Fruit fly (Drosophila melanogaster): ENCODE results near the gene CG33509.

CG33509 gene

DNA sequence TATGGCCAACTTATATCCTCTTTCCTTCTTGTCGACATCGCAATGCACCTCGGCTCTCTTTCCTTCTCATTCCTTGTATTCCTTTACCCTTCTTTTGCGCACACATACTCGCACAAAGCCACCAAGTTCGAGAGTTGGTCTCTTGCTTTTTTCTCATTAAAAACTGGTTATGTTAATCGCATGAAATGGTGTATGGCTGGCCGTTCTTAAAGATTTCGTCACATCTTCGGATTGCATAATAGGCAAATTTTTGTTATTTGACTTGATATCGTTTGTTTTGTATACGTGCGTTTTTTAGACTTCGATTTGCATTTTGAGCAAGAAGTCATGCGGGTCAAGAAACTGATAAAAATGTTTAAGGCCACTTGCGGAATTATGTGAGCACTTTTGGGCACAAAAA is 15.5 kb downstream of the CG33509 start:
- TF ChIP-seq ttk (optimal IDR thresholded peaks at IDR 0.05) = no peak
- TF ChIP-seq Sin3A (optimal IDR thresholded peaks at IDR 0.05) = no peak
- no peak for TF ChIP-seq Myc (optimal IDR thresholded peaks at IDR 0.05)
- no peak for TF ChIP-seq insv (optimal IDR thresholded peaks at IDR 0.05)
- TF ChIP-seq psq (optimal IDR thresholded peaks at IDR 0.05) = no peak
- no peak for TF ChIP-seq h (optimal IDR thresholded peaks at IDR 0.05)

DNA sequence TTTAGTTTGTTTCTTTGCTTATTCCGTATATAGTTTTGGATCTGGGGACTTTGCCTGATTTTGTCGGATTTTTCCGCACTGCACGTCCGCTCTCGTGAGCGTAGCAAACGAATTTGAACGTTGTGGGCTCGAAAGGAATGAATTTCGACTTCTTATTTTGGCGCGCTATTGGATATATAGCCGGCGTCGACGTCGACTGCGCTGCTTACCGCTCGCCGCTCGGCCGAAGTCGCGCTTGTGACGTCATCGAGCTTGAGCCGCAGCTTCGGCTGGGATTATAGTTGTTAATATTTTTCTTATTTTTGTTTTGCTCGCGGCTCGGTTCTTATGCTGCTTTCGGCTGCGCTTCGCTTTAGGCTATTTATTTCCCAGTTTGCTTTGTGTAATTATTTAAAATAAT is 16.5 kb downstream of the CG33509 start:
- TF ChIP-seq psq (optimal IDR thresholded peaks at IDR 0.05) (no peak), h (optimal IDR thresholded peaks at IDR 0.05) (no peak), Sin3A (optimal IDR thresholded peaks at IDR 0.05) (no peak), ttk (optimal IDR thresholded peaks at IDR 0.05) (no peak), insv (optimal IDR thresholded peaks at IDR 0.05) (no peak), Myc (optimal IDR thresholded peaks at IDR 0.05) (no peak)

DNA sequence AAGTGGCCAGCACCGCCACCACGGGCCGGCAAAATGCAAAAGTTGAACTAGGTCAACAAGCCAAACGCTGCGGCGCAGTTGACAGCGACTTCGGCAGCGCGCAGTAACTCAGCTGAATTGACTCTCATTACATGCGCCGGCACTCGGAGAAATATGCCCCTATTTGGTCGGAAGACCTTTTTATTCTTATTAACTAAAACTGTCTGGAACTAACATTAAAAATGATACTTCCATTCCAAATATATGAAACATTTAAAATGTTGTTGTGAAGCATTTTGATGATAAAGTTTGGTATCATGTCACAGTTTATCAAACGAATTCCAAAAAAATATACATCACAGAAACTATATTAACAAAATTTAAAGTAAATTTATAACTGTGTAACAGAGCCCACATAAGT is 19.2 kb downstream of the CG33509 start:
- TF ChIP-seq insv (optimal IDR thresholded peaks at IDR 0.05) = no peak
- TF ChIP-seq ttk (optimal IDR thresholded peaks at IDR 0.05) = no peak
- TF ChIP-seq Myc (optimal IDR thresholded peaks at IDR 0.05) = no peak
- no peak for TF ChIP-seq psq (optimal IDR thresholded peaks at IDR 0.05)

DNA sequence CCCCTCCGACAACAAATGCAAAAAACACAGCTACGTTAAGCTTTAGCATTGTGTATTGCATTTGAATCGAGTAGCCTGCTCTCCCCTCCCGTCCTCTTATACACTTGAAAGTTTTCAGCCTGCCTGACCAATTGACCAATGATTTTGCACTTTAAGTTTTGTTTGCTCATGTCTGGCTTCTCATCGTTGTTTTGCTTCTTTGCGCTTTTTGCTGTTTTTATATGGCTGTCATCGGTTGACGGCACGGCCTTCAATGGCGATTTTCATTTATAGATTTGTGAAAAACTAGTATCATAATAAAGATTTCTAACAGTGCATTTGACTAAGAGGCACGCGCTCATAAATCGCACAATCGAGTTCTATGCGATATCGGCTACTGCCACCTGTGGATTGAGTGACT is 20.4 kb downstream of the CG33509 start:
- TF ChIP-seq insv (optimal IDR thresholded peaks at IDR 0.05) = no peak
- TF ChIP-seq h (optimal IDR thresholded peaks at IDR 0.05) = no peak
- TF ChIP-seq ttk (optimal IDR thresholded peaks at IDR 0.05) = no peak
- TF ChIP-seq Sin3A (optimal IDR thresholded peaks at IDR 0.05) = no peak
- TF ChIP-seq psq (optimal IDR thresholded peaks at IDR 0.05) = no peak
- TF ChIP-seq Myc (optimal IDR thresholded peaks at IDR 0.05) = no peak

DNA sequence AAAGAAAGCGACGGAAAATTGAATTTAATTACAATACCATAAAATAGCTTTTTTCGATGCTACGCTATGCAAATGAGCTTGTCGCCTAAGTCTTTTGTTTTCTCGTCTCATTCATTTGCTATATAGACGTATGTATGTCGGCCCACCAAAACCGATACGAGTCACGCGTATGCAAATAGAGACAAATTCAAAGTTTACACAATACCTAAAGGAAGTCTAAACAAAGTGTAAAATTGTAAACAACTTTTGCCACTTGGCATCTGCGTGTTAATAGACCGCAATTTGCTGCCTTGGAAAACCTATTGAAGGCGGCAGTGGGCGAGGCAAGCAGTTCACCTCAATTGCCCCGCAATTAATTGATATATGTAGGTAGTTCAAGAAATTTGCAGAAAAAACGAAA is 23.7 kb downstream of the CG33509 start:
- no peak for TF ChIP-seq ttk (optimal IDR thresholded peaks at IDR 0.05)
- no peak for TF ChIP-seq h (optimal IDR thresholded peaks at IDR 0.05)
- TF ChIP-seq psq (optimal IDR thresholded peaks at IDR 0.05) = no peak
- no peak for TF ChIP-seq Sin3A (optimal IDR thresholded peaks at IDR 0.05)
- TF ChIP-seq insv (optimal IDR thresholded peaks at IDR 0.05) = no peak
- no peak for TF ChIP-seq Myc (optimal IDR thresholded peaks at IDR 0.05)

DNA sequence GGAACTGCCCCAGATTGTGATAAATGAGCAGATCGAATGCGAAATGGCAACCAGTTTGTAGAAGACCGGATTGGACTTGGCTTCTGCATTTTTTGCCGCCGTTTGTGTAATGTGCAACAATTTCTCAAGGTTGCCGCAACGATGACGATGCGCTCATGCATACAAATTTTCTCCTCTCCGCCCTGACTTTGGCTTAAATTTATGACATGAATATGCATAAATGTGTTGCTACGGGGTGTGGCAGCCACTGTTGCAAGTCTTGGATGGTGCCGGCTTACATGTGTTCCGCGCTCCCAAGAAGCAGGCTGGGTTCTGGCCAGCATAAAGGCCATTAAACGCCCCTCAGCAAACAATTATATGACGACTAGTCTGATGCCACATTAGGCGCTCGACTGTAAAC is 24.7 kb downstream of the CG33509 start:
- no peak for TF ChIP-seq Myc (optimal IDR thresholded peaks at IDR 0.05)
- TF ChIP-seq Sin3A (optimal IDR thresholded peaks at IDR 0.05) = no peak
- no peak for TF ChIP-seq insv (optimal IDR thresholded peaks at IDR 0.05)
- no peak for TF ChIP-seq h (optimal IDR thresholded peaks at IDR 0.05)
- no peak for TF ChIP-seq psq (optimal IDR thresholded peaks at IDR 0.05)
- TF ChIP-seq ttk (optimal IDR thresholded peaks at IDR 0.05) = no peak

DNA sequence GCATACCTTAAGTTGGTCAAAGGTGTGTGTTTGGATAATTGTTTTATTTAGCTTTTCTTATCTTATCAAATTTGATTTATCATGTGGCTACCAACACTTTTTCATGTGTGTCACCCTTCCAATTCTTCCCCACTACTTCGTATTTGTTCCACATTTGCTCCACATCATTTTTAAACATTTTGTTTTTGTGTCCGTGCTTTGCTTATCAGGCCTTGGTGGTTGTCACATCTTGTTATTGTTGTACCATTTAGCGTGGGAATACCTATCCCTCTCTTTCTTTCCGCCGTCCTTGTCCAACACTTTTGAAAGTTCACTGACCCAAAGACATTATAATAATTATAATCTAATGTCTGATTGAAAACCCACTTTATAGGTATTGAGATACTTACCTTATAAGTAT is 32.7 kb downstream of the CG33509 start:
- no peak for TF ChIP-seq insv (optimal IDR thresholded peaks at IDR 0.05)

DNA sequence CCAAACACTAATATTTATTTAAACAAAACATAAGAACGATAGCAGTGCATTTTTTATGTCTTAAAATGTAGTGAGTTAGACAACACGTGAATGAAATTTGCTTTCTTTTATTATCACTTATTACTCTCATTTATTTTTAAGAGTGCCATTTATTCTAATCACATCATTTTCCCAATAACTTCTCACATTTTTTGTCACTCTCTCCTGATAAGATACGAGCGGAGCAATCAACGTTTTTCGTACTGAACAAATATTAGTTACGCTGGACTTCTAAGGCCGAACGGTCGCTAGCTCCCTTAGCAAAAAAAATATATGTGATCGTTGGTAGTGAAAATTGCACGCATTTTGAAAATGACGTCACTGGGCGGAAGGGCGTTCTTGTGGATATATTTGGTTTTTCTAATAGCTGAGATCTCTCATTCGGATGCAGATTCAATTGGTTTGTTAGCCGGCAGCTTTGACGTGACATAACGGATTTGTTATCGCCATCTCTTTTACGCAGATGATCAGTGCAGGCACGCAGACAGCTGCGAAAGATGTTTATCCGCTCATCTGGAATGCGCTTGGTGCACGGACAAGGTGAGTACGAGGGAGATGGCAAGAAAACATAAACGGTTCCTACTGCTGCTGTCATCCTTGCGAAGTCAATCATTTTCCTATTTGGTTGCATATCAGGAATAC is 33.4 kb downstream of the CG33509 start, which contains the start of gene Itgbn:
Gene Itgbn, plus strand, starts transcription at position 251 of the 681 bp plus-strand sequence.
- TF ChIP-seq psq (optimal IDR thresholded peaks at IDR 0.05) = no peak
- TF ChIP-seq ttk (optimal IDR thresholded peaks at IDR 0.05) = no peak
- TF ChIP-seq Myc (optimal IDR thresholded peaks at IDR 0.05) = no peak
- TF ChIP-seq h (optimal IDR thresholded peaks at IDR 0.05) = no peak
- TF ChIP-seq Sin3A (optimal IDR thresholded peaks at IDR 0.05) = no peak
- TF ChIP-seq insv (optimal IDR thresholded peaks at IDR 0.05) = no peak

DNA sequence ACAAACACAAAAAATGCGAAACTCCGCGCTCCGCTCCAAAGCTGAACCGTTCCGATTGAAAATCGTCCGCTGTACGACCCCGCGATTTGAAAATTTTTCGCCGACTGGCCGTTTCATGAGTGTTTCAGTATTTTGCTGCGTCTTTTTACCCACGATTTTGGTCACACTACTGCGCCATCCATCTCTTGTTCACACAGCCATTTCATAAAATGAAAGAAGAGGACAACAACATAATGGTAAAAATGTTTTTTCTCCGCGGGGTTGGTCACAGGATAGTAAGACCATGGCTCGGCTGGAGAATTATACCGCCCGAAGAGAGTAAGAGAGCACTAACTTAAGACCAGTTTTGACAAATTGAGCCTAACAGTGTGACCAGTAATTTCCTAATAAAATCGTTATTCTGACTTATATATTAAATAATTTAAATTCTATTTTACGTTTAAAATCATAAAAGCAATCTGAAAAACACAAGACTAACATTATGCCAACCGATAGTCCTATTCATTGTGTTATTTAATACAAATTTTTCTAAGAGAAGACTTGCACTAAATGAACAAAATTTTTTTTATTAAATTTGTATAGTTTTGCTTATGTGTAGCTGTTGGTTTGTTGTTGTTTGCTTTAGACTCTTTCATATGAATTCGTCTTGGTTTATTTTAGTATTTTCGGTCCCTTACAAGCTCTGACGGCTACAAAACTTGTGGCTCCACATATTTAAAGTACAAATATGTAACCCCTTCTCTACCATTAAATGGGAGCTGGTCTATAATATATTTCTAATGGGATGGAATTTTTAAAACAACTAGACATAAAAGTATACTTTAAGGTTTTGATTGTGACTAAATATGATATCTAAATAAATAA is 34.2 kb downstream of the CG33509 start, which contains the start of gene CG42238:
Gene CG42238, minus strand, starts transcription at position 292 of the 864 bp plus-strand sequence.
- no peak for TF ChIP-seq insv (optimal IDR thresholded peaks at IDR 0.05)
- TF ChIP-seq Myc (optimal IDR thresholded peaks at IDR 0.05) = no peak
- no peak for TF ChIP-seq Sin3A (optimal IDR thresholded peaks at IDR 0.05)

DNA sequence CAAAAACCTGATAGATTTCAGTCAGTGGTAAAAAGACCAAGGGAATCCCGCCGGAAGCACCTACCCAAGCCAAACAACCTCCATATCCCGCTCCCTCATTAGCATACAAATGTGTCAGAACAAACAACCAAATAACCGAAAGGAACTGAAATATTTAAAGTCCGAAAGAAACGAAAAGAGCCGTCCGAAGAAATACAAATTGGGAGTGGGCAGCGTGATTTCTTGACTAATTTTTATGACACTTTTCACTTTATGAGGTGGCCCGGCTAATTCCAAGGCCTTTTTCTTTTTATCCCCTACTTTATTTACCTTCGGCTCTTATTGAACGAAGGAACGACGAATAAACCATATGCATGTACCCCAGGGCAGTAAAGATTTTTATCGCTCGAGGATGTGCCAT is 45.6 kb downstream of the CG33509 start:
- TF ChIP-seq ttk (optimal IDR thresholded peaks at IDR 0.05) (no peak), psq (optimal IDR thresholded peaks at IDR 0.05) (no peak)

DNA sequence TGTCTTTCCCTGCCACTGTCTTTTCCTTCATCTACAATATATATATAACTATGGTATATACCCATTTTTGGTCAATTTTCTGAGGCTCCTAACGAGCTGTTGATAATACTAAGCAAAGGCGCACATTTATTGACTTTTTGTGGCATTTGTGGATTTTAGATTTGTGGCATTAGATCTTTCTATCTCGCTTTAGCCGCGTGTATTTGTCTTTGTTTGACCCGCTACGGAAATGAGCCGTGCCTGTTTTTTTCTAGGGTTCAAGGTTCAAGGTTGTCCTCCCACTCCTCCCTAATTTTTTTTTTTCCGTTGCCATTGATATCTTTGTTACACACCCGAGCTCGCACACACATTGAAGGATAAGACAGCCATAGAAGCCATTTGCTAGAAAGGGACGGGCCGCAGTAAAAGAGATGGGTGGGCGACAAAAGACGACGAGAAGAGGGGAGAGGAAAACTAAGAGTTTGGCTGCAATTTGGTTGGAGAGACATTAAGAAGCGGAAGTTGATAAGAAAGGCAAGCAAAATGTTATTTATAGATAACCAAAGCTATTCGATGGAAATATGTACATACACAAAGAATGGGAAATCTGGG is 46.6 kb downstream of the CG33509 start:
- no peak for TF ChIP-seq Myc (optimal IDR thresholded peaks at IDR 0.05)
- TF ChIP-seq psq (optimal IDR thresholded peaks at IDR 0.05) = no peak
- TF ChIP-seq insv (optimal IDR thresholded peaks at IDR 0.05) = no peak
- no peak for TF ChIP-seq Sin3A (optimal IDR thresholded peaks at IDR 0.05)
- no peak for TF ChIP-seq ttk (optimal IDR thresholded peaks at IDR 0.05)
- no peak for TF ChIP-seq h (optimal IDR thresholded peaks at IDR 0.05)

DNA sequence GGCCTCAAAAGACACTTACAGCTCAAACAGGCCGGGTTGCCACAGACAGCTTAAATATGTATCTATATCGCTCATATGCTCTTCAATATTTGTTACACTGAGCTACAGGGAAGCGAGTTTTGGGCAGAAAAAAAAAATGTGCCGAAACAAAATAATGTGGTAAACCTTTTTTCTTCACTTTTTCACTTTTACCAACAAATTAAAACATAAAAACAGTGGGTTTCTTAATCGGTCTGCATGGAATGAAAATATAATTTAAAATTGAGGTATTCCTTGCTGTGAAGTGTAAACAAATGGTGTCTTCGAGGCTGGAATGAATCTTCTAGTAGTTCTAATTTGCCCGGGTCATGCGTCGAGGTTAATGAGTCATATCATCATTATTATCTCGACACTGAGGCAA is 47.6 kb downstream of the CG33509 start:
- TF ChIP-seq Myc (optimal IDR thresholded peaks at IDR 0.05) = no peak
- no peak for TF ChIP-seq psq (optimal IDR thresholded peaks at IDR 0.05)
- TF ChIP-seq Sin3A (optimal IDR thresholded peaks at IDR 0.05) = no peak
- TF ChIP-seq insv (optimal IDR thresholded peaks at IDR 0.05) = no peak
- no peak for TF ChIP-seq ttk (optimal IDR thresholded peaks at IDR 0.05)
- TF ChIP-seq h (optimal IDR thresholded peaks at IDR 0.05) = no peak
